Worm (Caenorhabditis elegans) whole organism, midembryonic: Measurements from ENCODE around the gene F22B5.10.
A peak's percentile ranks its signal among the peaks of the same experiment; 100 is the strongest.

ENCODE experiments used
- T22C8.4 ChIP-seq: fragments of 200-800 bp; sonication (Bioruptor generic); IDR thresholded peaks from 2 replicates; pipeline ENCODE4 v1.3.6; 2022; ENCODE audit warnings: missing genetic modification characterization, missing compliant biosample characterization
- cog-1 ChIP-seq: sonication (generic microtip); optimal IDR thresholded peaks from 2 replicates; lab custom pipeline; 2016; ENCODE audit warnings: missing genetic modification characterization, missing compliant biosample characterization
- flt-1 ChIP-seq: fragments of 200-800 bp; sonication (Bioruptor generic); IDR thresholded peaks from 2 replicates; pipeline ENCODE4 v1.3.6; 2022; ENCODE audit warnings: missing genetic modification characterization, missing compliant biosample characterization
- klf-2 ChIP-seq: fragments of 200-800 bp; sonication (Bioruptor generic); conservative IDR thresholded peaks from 2 replicates; pipeline ENCODE4 v1.3.6; 2022; ENCODE audit warnings: missing genetic modification reagents, missing genetic modification characterization, missing compliant biosample characterization
- med-1 ChIP-seq: sonication (generic microtip); optimal IDR thresholded peaks from 2 replicates; lab custom pipeline; 2017; ENCODE audit warnings: missing genetic modification characterization, mild to moderate bottlenecking, missing compliant biosample characterization, antibody characterized with exemption, missing genetic modification reagents; ENCODE audit not compliant: insufficient read depth
- ref-1 ChIP-seq: fragments of 200-800 bp; sonication (Bioruptor generic); conservative IDR thresholded peaks from 2 replicates; pipeline ENCODE4 v1.3.6; 2022; ENCODE audit warnings: missing genetic modification reagents, missing genetic modification characterization, missing compliant biosample characterization
- tab-1 ChIP-seq: fragments of 200-800 bp; sonication (Bioruptor generic); IDR thresholded peaks from 2 replicates; pipeline ENCODE4 v1.3.6; 2022; ENCODE audit warnings: missing genetic modification characterization, missing compliant biosample characterization
- ztf-23 ChIP-seq: fragments of 200-800 bp; sonication (Bioruptor generic); IDR thresholded peaks from 2 replicates; pipeline ENCODE4 v1.3.6; 2022; ENCODE audit warnings: missing genetic modification reagents, missing genetic modification characterization, missing compliant biosample characterization
- ztf-29 ChIP-seq: fragments of 200-800 bp; sonication (Bioruptor generic); IDR thresholded peaks from 2 replicates; pipeline ENCODE4 v1.3.6; 2022; ENCODE audit warnings: missing genetic modification reagents, missing genetic modification characterization, missing compliant biosample characterization

The F22B5.10 gene

DNA sequence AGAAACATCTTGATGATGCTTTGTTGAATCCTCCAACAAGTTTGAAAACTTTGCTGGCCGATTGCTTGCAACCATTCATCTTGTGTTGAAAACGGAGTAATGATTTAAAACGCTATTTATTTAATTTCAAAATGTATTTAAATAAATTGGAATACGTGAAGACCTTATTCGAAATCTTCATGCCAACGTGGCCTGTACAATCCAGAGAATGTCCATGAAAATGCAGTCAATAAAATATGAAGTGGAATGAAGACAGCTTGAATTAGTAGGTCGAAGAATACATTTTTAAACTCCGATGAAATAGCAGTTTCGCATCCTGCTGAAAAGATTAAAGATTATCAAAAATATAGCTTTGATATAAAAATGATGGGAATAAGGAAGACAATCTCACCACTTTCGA lies 12.5 kb upstream of the F22B5.10 start, which contains the start of gene F22B5.5:
TSS of gene F22B5.5 (minus strand) at position 101 of the 400 bp plus-strand sequence.
- TF ChIP-seq T22C8.4 (GFP tag; lab: Robert Waterston, UW) (no peak), med-1 (no peak), ztf-23 (GFP tag; lab: Robert Waterston, UW) (no peak), cog-1 (no peak), ref-1 (GFP tag; lab: Robert Waterston, UW) (no peak), klf-2 (GFP tag; lab: Robert Waterston, UW) (no peak), flt-1 (GFP tag; lab: Robert Waterston, UW) (no peak), ztf-29 (GFP tag; lab: Robert Waterston, UW) (no peak), tab-1 (GFP tag; lab: Robert Waterston, UW) (no peak)

DNA sequence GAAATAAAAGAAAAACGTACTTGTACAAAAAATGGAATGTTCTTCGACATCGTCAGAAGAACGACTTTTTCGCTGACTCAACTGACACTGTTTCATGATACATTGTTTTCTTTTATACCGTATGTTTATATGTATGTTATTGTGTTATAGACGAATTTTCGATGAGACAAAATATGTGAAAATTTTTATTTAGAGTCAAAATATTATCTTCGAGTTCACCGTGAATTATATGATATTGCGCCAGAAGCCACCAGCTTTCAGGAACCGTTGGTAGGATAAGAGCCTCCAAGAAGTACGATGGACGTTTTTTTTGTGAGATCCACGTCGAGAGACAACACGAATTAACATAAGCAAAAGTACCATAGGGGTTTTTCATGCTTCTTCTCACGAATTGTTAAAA lies 10.9 kb upstream of the F22B5.10 start, which contains the start of gene F22B5.6:
TSS of gene F22B5.6 (minus strand) at position 101 of the 400 bp plus-strand sequence.
- TF ChIP-seq klf-2 (GFP tag; lab: Robert Waterston, UW) (no peak), ref-1 (GFP tag; lab: Robert Waterston, UW) (no peak), flt-1 (GFP tag; lab: Robert Waterston, UW) (no peak), T22C8.4 (GFP tag; lab: Robert Waterston, UW) (no peak), med-1 (no peak), ztf-23 (GFP tag; lab: Robert Waterston, UW) (no peak), ztf-29 (GFP tag; lab: Robert Waterston, UW) (no peak), tab-1 (GFP tag; lab: Robert Waterston, UW) (no peak), cog-1 (no peak)

DNA sequence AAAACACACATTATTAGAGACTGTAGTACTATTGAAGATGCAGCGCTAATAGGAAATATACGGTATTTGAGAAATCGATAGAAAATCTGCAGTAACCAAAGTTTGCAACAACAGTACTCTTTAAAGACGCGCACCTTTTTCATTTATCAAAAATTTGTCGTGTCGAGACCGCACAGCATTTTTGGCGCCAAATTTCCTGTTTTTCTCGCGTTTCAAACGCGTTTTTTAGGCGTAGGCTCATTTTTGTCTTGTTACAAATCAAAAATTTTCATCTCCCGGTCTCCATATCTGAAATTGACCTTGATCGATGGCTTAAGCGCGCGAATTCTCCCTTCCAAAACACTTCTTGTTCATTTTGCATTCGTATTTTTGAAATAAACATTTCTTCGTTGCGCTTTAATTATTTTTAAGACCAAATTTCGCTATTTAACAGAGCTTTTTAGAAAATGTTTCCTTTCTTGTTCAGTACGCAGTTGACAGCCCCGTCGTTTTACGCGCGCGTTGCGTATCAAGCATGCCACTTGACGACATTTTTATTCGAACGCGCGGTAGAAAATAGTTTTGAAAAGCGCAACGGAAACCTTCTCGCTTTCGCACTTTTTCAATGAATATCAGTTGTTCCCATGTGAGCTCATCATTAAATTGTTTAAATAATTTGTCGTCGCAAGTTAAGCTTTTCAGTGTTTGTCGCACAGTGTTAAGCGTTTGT lies 10.1 kb upstream of the F22B5.10 start:
- TF ChIP-seq T22C8.4 (GFP tag; lab: Robert Waterston, UW), result no peak
- no peak for TF ChIP-seq flt-1 (GFP tag; lab: Robert Waterston, UW)
- no peak for TF ChIP-seq klf-2 (GFP tag; lab: Robert Waterston, UW)
- no peak for TF ChIP-seq tab-1 (GFP tag; lab: Robert Waterston, UW)
- no peak for TF ChIP-seq cog-1
- no peak for TF ChIP-seq med-1
- no peak for TF ChIP-seq ztf-23 (GFP tag; lab: Robert Waterston, UW)
- no peak for TF ChIP-seq ztf-29 (GFP tag; lab: Robert Waterston, UW)

DNA sequence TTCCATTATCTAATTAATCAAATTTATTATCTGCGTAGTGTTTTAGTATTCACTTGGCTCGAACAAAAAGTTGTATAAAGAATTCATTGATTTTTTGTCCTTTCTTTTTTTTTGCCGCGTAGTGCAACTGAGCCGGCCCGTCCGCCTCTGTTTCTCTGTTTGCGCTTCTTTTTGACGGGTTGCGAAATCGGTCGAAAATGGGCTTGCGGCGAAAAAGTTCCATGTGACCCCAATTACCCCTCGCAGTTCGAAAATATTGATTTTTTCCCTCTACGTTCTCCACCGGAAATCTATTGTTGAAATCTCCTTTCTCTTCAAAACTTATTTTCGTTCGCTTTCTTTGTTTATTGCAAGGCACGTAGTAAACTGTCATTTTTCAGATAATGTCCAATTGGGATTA lies 9.5 kb upstream of the F22B5.10 start, which contains the start of gene zyg-9:
TSS of gene zyg-9 (plus strand) at position 381 of the 400 bp plus-strand sequence.
- no peak for TF ChIP-seq med-1
- TF ChIP-seq klf-2 (GFP tag; lab: Robert Waterston, UW), result no peak
- no peak for TF ChIP-seq cog-1
- TF ChIP-seq ztf-23 (GFP tag; lab: Robert Waterston, UW), result no peak
- TF ChIP-seq tab-1 (GFP tag; lab: Robert Waterston, UW), result no peak
- 0 out of 2 replicates have a peak, but pooled peaks have one; percentile 14 for TF ChIP-seq T22C8.4 (GFP tag; lab: Robert Waterston, UW)
- no peak for TF ChIP-seq ztf-29 (GFP tag; lab: Robert Waterston, UW)
- no peak for TF ChIP-seq flt-1 (GFP tag; lab: Robert Waterston, UW)
- no peak for TF ChIP-seq ref-1 (GFP tag; lab: Robert Waterston, UW)

DNA sequence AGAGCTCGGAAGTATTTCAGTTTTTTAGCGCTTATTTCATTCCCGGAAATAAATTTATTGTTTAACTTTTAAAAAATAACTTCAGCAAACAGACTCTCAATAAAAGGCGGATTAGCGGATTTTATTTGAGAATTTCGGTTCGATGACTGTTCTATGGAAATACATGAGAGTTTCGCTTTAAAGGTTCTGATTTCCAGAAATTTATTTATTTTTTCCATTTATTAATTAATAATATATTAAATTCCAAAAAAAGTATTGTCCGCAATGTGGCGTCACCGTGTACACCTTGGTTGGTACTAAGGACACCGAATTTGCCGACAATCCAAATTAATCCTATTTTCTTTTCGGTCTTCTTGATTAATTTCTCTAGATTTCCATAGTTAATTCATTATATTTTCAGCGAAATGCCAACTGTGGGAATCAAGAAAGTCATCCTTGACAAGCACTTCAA lies 2.5 kb upstream of the F22B5.10 start, which contains the start of gene fars-3:
TSS of gene fars-3 (plus strand) at position 401 of the 451 bp plus-strand sequence.
- no peak for TF ChIP-seq med-1
- TF ChIP-seq klf-2 (GFP tag; lab: Robert Waterston, UW), result no peak
- no peak for TF ChIP-seq ztf-29 (GFP tag; lab: Robert Waterston, UW)
- TF ChIP-seq tab-1 (GFP tag; lab: Robert Waterston, UW), result no peak
- TF ChIP-seq flt-1 (GFP tag; lab: Robert Waterston, UW), result 0 out of 2 replicates have a peak, but pooled peaks have one; percentile 49

DNA sequence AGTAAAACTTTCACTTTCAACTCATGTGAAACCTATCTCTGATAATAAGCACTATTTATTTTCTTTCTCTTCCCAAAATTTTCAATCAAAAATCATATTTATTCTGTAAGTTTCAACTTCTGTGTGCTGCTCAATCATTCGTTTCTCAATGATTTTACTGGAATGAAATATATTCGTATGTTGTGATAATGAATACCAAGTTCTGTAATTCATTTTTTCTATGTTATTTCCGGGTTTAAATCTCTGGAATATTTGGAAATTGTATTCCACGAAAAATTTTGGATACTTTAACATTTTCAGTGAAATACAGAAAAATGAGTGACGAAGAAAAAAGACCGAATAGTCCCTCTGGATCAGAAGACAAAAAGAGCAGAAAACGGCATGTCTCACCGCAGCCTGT lies 835 bp downstream of the F22B5.10 start, which contains the start of gene M05D6.2:
TSS of gene M05D6.2 (plus strand) at position 301 of the 400 bp plus-strand sequence.
- TF ChIP-seq tab-1 (GFP tag; lab: Robert Waterston, UW), result no peak
- TF ChIP-seq ztf-29 (GFP tag; lab: Robert Waterston, UW), result no peak
- TF ChIP-seq klf-2 (GFP tag; lab: Robert Waterston, UW), result no peak
- no peak for TF ChIP-seq ztf-23 (GFP tag; lab: Robert Waterston, UW)
- TF ChIP-seq med-1, result no peak
- no peak for TF ChIP-seq ref-1 (GFP tag; lab: Robert Waterston, UW)
- TF ChIP-seq T22C8.4 (GFP tag; lab: Robert Waterston, UW), result no peak
- TF ChIP-seq cog-1, result no peak
- no peak for TF ChIP-seq flt-1 (GFP tag; lab: Robert Waterston, UW)

DNA sequence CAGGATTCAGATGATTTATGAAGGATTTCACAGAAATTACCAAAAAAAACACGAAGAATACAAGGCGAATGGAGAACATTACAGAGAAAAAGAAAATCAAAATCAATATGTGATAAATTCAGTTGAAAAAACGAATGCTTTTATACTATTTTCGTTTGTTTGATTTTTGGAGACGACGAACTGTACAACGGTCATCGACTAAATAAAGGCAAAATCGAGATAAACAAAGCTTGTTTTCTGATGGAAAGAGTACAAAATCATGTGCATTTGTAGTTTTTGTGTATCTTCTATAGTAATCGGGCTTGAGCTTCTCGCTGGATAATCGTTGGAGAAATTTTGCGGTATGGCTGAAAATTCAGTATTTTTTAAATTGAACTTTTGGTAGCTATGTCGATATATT lies 4.2 kb downstream of the F22B5.10 start, which contains the start of gene M05D6.8:
TSS of gene M05D6.8 (minus strand) at position 101 of the 400 bp plus-strand sequence.
- no peak for TF ChIP-seq ztf-23 (GFP tag; lab: Robert Waterston, UW)
- TF ChIP-seq tab-1 (GFP tag; lab: Robert Waterston, UW), result no peak
- no peak for TF ChIP-seq ref-1 (GFP tag; lab: Robert Waterston, UW)
- no peak for TF ChIP-seq klf-2 (GFP tag; lab: Robert Waterston, UW)
- TF ChIP-seq cog-1, result no peak
- TF ChIP-seq T22C8.4 (GFP tag; lab: Robert Waterston, UW), result no peak
- no peak for TF ChIP-seq med-1
- TF ChIP-seq flt-1 (GFP tag; lab: Robert Waterston, UW), result no peak
- no peak for TF ChIP-seq ztf-29 (GFP tag; lab: Robert Waterston, UW)

DNA sequence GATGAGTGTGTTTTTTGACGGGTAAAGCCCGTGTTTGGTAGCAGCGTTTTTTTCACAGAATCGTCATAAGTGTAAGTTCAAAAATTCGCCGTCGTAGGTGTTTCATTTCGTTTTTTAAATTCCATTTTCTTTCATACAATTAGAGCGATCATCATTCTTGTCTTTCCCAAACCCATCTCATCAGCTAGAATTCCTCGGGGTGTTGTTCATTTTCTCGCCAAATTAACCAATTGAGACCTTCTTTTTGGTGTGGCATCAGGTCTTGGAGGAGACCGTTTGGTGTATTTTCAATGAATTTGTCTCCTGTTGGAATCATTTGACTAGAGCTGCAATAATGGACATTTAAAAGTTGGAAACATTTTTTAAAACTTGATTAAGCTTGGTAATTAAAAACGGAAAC lies 5.9 kb downstream of the F22B5.10 start:
- TF ChIP-seq tab-1 (GFP tag; lab: Robert Waterston, UW) (no peak), ztf-29 (GFP tag; lab: Robert Waterston, UW) (no peak)

DNA sequence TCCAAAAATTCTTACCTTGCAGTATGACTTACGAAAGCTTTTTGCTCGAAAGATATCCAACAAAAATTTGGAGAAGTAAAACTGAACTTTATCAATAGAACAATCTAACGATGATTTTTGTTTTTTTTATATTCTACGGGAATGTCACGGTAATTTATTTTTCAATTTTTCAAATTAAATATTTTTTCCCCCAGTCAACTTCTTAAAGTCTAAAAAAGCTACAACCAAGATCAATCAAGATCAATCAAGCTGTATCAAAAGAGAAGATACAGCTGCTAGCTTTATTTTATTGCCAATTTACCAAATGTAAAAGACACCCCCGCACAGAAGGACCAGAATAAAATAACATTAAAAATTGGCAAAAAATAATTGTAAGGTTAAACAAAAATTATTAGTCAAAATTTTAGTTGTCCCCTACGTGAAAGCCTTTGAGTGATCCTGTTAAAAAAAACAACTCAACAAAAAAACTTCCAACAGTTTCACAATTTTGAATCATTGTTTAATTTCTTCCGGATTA lies 8.4 kb downstream of the F22B5.10 start, which contains the start of the genes M05D6.1 and M05D6.3:
TSS of gene M05D6.1 (minus strand) at position 101 of the 517 bp plus-strand sequence.
TSS of gene M05D6.3 (plus strand) at position 467 of the 517 bp plus-strand sequence.
- TF ChIP-seq T22C8.4 (GFP tag; lab: Robert Waterston, UW), result no peak
- no peak for TF ChIP-seq flt-1 (GFP tag; lab: Robert Waterston, UW)
